Worm (Caenorhabditis elegans) whole organism, young adult: Measurements from ENCODE around the gene ZK632.11.

Source experiments
- B0336.3 ChIP-seq: fragments of 200-800 bp; sonication (Bioruptor generic); IDR thresholded peaks from 2 replicates; pipeline ENCODE4 v1.3.6; 2022; ENCODE audit warnings: missing genetic modification characterization, missing compliant biosample characterization
- C06A6.2 ChIP-seq: fragments of 200-800 bp; sonication (Bioruptor generic); conservative IDR thresholded peaks from 2 replicates; pipeline ENCODE4 v1.3.6; 2022; ENCODE audit warnings: missing genetic modification characterization, missing compliant biosample characterization
- F10E7.11 ChIP-seq: sonication (generic microtip); optimal IDR thresholded peaks from 2 replicates; lab custom pipeline; 2017; ENCODE audit warnings: mild to moderate bottlenecking, missing genetic modification characterization, moderate library complexity, missing compliant biosample characterization
- F22D6.2 ChIP-seq: sonication (generic microtip); optimal IDR thresholded peaks from 2 replicates; lab custom pipeline; 2016; ENCODE audit warnings: mild to moderate bottlenecking, missing genetic modification characterization, missing compliant biosample characterization
- F33H1.4 ChIP-seq: fragments of 200-800 bp; sonication (Bioruptor generic); IDR thresholded peaks from 2 replicates; pipeline ENCODE4 v1.3.6; 2022; ENCODE audit warnings: missing genetic modification reagents, missing genetic modification characterization, missing compliant biosample characterization
- K12H6.12 ChIP-seq: fragments of 200-800 bp; sonication (Bioruptor generic); optimal IDR thresholded peaks from 2 replicates; lab custom pipeline; 2018; ENCODE audit warnings: mild to moderate bottlenecking, missing genetic modification characterization, missing compliant biosample characterization
- T26A5.8 ChIP-seq: sonication (generic microtip); optimal IDR thresholded peaks from 2 replicates; lab custom pipeline; 2016; ENCODE audit warnings: missing genetic modification characterization, missing compliant biosample characterization
- Y53F4B.3 ChIP-seq: fragments of 200-800 bp; sonication (Bioruptor generic); IDR thresholded peaks from 2 replicates; pipeline ENCODE4 v1.3.6; 2022; ENCODE audit warnings: missing genetic modification reagents, missing genetic modification characterization, missing compliant biosample characterization
- Y95B8A.8 ChIP-seq: fragments of 200-800 bp; sonication (Bioruptor generic); IDR thresholded peaks from 2 replicates; pipeline ENCODE4 v1.3.6; 2022; ENCODE audit warnings: missing genetic modification reagents, missing genetic modification characterization, missing compliant biosample characterization
- ZK185.1 ChIP-seq: sonication (generic microtip); optimal IDR thresholded peaks from 2 replicates; lab custom pipeline; 2016; ENCODE audit warnings: mild to moderate bottlenecking, missing genetic modification characterization, missing compliant biosample characterization; ENCODE audit not compliant: poor library complexity, severe bottlenecking
- ama-1 ChIP-seq, 3 experiments: fragments of 150-350 bp in 1 of 3; sonication (generic microtip) in 2 of 3; optimal IDR thresholded peaks; 2 replicates each; lab custom pipeline; 2014 to 2018; ENCODE audit warnings: missing biosample characterization in 2 of 3, missing genetic modification characterization in 2 of 3, missing genetic modification reagents in 2 of 3
- athp-1 ChIP-seq: sonication (generic microtip); optimal IDR thresholded peaks from 2 replicates; lab custom pipeline; 2017; ENCODE audit warnings: mild to moderate bottlenecking, missing genetic modification characterization, missing compliant biosample characterization
- attf-3 ChIP-seq: fragments of 200-800 bp; sonication (Bioruptor generic); conservative IDR thresholded peaks from 2 replicates; pipeline ENCODE4 v1.3.6; 2022; ENCODE audit warnings: missing genetic modification reagents, missing genetic modification characterization, missing compliant biosample characterization
- attf-6 ChIP-seq: fragments of 200-800 bp; sonication (Bioruptor generic); IDR thresholded peaks from 2 replicates; pipeline ENCODE4 v1.3.6; 2022; ENCODE audit warnings: missing genetic modification reagents, missing genetic modification characterization, missing compliant biosample characterization
- bed-2 ChIP-seq: fragments of 200-800 bp; sonication (Bioruptor generic); IDR thresholded peaks from 2 replicates; pipeline ENCODE4 v1.3.6; 2022; ENCODE audit warnings: missing genetic modification reagents, missing genetic modification characterization, missing compliant biosample characterization
- ccch-3 ChIP-seq: fragments of 200-800 bp; sonication (Bioruptor generic); optimal IDR thresholded peaks from 2 replicates; lab custom pipeline; 2018; ENCODE audit warnings: mild to moderate bottlenecking, missing genetic modification characterization, missing compliant biosample characterization
- ceh-27 ChIP-seq: fragments of 200-800 bp; sonication (Bioruptor generic); optimal IDR thresholded peaks from 2 replicates; lab custom pipeline; 2018; ENCODE audit warnings: mild to moderate bottlenecking, missing genetic modification characterization, moderate library complexity, missing compliant biosample characterization
- ceh-91 ChIP-seq: fragments of 200-800 bp; sonication (Bioruptor generic); IDR thresholded peaks from 2 replicates; pipeline ENCODE4 v1.3.6; 2022; ENCODE audit warnings: missing genetic modification reagents, missing genetic modification characterization, missing compliant biosample characterization
- dox-1 ChIP-seq: fragments of 200-800 bp; sonication (Bioruptor generic); IDR thresholded peaks from 2 replicates; pipeline ENCODE4 v1.3.6; 2022; ENCODE audit warnings: missing genetic modification reagents, missing genetic modification characterization, missing compliant biosample characterization
- efl-1 ChIP-seq: fragments of 150-350 bp; optimal IDR thresholded peaks from 2 replicates; lab custom pipeline; 2014; ENCODE audit warnings: missing biosample characterization, missing genetic modification reagents, missing genetic modification characterization
- egl-18 ChIP-seq: fragments of 200-800 bp; sonication (Bioruptor generic); IDR thresholded peaks from 2 replicates; pipeline ENCODE4 v1.3.6; 2022; ENCODE audit warnings: missing genetic modification reagents, missing genetic modification characterization, missing compliant biosample characterization
- ekl-4 ChIP-seq: fragments of 200-800 bp; sonication (Bioruptor generic); IDR thresholded peaks from 2 replicates; pipeline ENCODE4 v1.3.6; 2022; ENCODE audit warnings: missing genetic modification reagents, missing genetic modification characterization, missing compliant biosample characterization
- hlh-26 ChIP-seq: fragments of 200-800 bp; sonication (Bioruptor generic); conservative IDR thresholded peaks from 2 replicates; pipeline ENCODE4 v1.3.6; 2022; ENCODE audit warnings: missing genetic modification reagents, missing genetic modification characterization, missing compliant biosample characterization
- hmg-1.2 ChIP-seq: fragments of 200-800 bp; sonication (Bioruptor generic); IDR thresholded peaks from 2 replicates; pipeline ENCODE4 v1.3.6; 2022; ENCODE audit warnings: missing genetic modification reagents, missing genetic modification characterization, missing compliant biosample characterization
- hsf-1 ChIP-seq: fragments of 200-800 bp; sonication (Bioruptor generic); IDR thresholded peaks from 2 replicates; pipeline ENCODE4 v1.3.6; 2022; ENCODE audit warnings: missing genetic modification reagents, missing genetic modification characterization, missing compliant biosample characterization
- let-607 ChIP-seq, 2 experiments: fragments of 200-800 bp in 1 of 2; sonication (Bioruptor generic) in 1 of 2; sonication (generic microtip) in 1 of 2; optimal IDR thresholded peaks; 2 replicates each; lab custom pipeline; 2016 to 2018; ENCODE audit warnings: mild to moderate bottlenecking in 2 of 2, missing compliant biosample characterization in 2 of 2, missing genetic modification characterization in 2 of 2, moderate library complexity in 2 of 2, missing genotype in 1 of 2
- lin-40 ChIP-seq: sonication (generic microtip); optimal IDR thresholded peaks from 2 replicates; lab custom pipeline; 2016; ENCODE audit warnings: missing genetic modification characterization, mild to moderate bottlenecking, missing compliant biosample characterization, missing genotype, missing genetic modification reagents
- lir-1 ChIP-seq: fragments of 200-800 bp; sonication (Bioruptor generic); conservative IDR thresholded peaks from 2 replicates; pipeline ENCODE4 v1.3.6; 2022; ENCODE audit warnings: missing genetic modification reagents, missing genetic modification characterization, missing compliant biosample characterization
- madf-3 ChIP-seq: fragments of 200-800 bp; sonication (Bioruptor generic); IDR thresholded peaks from 2 replicates; pipeline ENCODE4 v1.3.6; 2022; ENCODE audit warnings: missing genetic modification reagents, missing genetic modification characterization, missing compliant biosample characterization
- mes-4 ChIP-seq: sonication (generic microtip); optimal IDR thresholded peaks from 2 replicates; lab custom pipeline; 2016; ENCODE audit warnings: missing genotype, missing genetic modification characterization, missing compliant biosample characterization
- pbrm-1 ChIP-seq: fragments of 200-800 bp; sonication (Bioruptor generic); IDR thresholded peaks from 2 replicates; pipeline ENCODE4 v1.3.6; 2022; ENCODE audit warnings: missing genetic modification reagents, missing genetic modification characterization, missing compliant biosample characterization
- rec-8 ChIP-seq, 2 experiments: sonication (generic microtip); optimal IDR thresholded peaks; 2 replicates each; lab custom pipeline; 2016; ENCODE audit warnings: mild to moderate bottlenecking in 2 of 2, missing genetic modification characterization in 2 of 2, missing genetic modification reagents in 2 of 2, missing genotype in 2 of 2, missing biosample characterization in 1 of 2, missing compliant biosample characterization in 1 of 2, moderate library complexity in 1 of 2
- rpc-1 ChIP-seq, 2 experiments: fragments of 150-350 bp in 1 of 2; sonication (generic microtip) in 1 of 2; optimal IDR thresholded peaks; 2 replicates each; lab custom pipeline; 2014 to 2018; ENCODE audit warnings: missing biosample characterization in 1 of 2, missing genetic modification characterization in 1 of 2, missing genetic modification reagents in 1 of 2, missing genotype in 1 of 2
- snpc-1.1 ChIP-seq: sonication (generic microtip); optimal IDR thresholded peaks from 2 replicates; lab custom pipeline; 2017; ENCODE audit warnings: missing genetic modification characterization, mild to moderate bottlenecking, missing compliant biosample characterization, antibody characterized with exemption, moderate library complexity, missing genotype, missing genetic modification reagents; ENCODE audit not compliant: insufficient read depth
- snpc-3.4 ChIP-seq: sonication (generic microtip); optimal IDR thresholded peaks from 2 replicates; lab custom pipeline; 2017; ENCODE audit warnings: missing genetic modification characterization, mild to moderate bottlenecking, missing compliant biosample characterization, antibody characterized with exemption, moderate library complexity, missing genotype, missing genetic modification reagents
- somi-1 ChIP-seq: fragments of 200-800 bp; sonication (Bioruptor generic); optimal IDR thresholded peaks from 2 replicates; lab custom pipeline; 2018; ENCODE audit warnings: mild to moderate bottlenecking, missing genetic modification characterization, missing compliant biosample characterization
- tbx-9 ChIP-seq: sonication (generic microtip); optimal IDR thresholded peaks from 2 replicates; lab custom pipeline; 2016; ENCODE audit warnings: borderline replicate concordance, missing genetic modification characterization, inconsistent platforms, missing compliant biosample characterization
- zfh-2 ChIP-seq: fragments of 200-800 bp; sonication (Bioruptor generic); conservative IDR thresholded peaks from 2 replicates; pipeline ENCODE4 v1.3.6; 2022; ENCODE audit warnings: missing genetic modification reagents, missing genetic modification characterization, missing compliant biosample characterization
- ztf-25 ChIP-seq: fragments of 200-800 bp; sonication (Bioruptor generic); IDR thresholded peaks from 2 replicates; pipeline ENCODE4 v1.3.6; 2022; ENCODE audit warnings: missing genetic modification reagents, missing genetic modification characterization, missing compliant biosample characterization
- ztf-6 ChIP-seq: fragments of 200-800 bp; sonication (Bioruptor generic); IDR thresholded peaks from 2 replicates; pipeline ENCODE4 v1.3.6; 2022; ENCODE audit warnings: missing genetic modification reagents, missing genetic modification characterization, missing compliant biosample characterization

The ZK632.11 gene

DNA sequence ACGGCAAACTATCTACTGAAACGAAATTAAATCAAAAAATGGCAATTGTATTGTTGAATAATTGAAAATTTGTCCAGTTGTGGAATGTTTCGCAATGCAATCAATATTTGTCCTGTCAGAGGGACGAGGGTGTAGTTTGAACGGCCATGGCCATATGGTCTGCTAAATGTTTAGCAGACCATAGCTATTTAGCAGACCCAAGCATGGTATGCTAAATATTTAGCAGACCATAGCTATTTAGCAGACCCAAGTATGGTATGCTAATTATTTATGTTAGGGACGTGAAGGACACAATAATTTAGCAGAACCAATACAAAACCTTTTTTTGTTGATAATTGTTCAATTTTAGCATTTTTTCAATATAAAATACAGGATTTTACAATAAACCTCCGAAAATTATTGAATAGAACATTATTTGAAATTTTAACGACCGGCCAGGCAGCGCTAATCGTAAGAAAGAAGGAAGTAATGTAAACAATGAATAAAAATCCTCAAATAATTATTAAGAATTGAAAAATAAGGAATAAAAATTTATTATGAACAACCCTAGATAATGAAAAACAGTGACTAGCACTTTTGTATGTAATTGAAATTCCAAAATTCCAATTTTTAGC lies 22.6 kb upstream of the ZK632.11 start, which contains the start of gene riok-3 (continued):
- peak; percentile 40 for TF ChIP-seq ZK185.1
- TF ChIP-seq zfh-2 (GFP tag; lab: Robert Waterston, UW): no peak
- peak; percentile 44 for TF ChIP-seq somi-1 (GFP tag; lab: Kevin White, UChicago)
- TF ChIP-seq snpc-3.4: no peak
- TF ChIP-seq pbrm-1 (GFP tag; lab: Robert Waterston, UW): peak; percentile 49; the same call in 1 of the 2 replicates
- TF ChIP-seq lir-1 (GFP tag; lab: Robert Waterston, UW): no peak
- no peak for TF ChIP-seq ama-1 (optimal IDR thresholded peaks at IDR 0.05; lab: Kevin White, UChicago)
- no peak for TF ChIP-seq ama-1 (GFP tag; optimal IDR thresholded peaks at IDR 0.05; lab: Kevin White, UChicago)
- TF ChIP-seq hmg-1.2 (GFP tag; lab: Robert Waterston, UW): no peak
- 0 out of 2 replicates have a peak, but pooled peaks have one; percentile 7 for TF ChIP-seq attf-3 (GFP tag; lab: Robert Waterston, UW)
- TF ChIP-seq bed-2 (GFP tag; lab: Robert Waterston, UW): no peak
- no peak for TF ChIP-seq attf-6 (GFP tag; lab: Robert Waterston, UW)
- no peak for TF ChIP-seq T26A5.8 (tag; lab: Kevin White, UChicago)
- no peak for TF ChIP-seq ceh-27 (GFP tag; lab: Kevin White, UChicago)
- TF ChIP-seq ztf-25 (GFP tag; lab: Robert Waterston, UW): no peak
- TF ChIP-seq madf-3 (GFP tag; lab: Robert Waterston, UW): no peak
- no peak for TF ChIP-seq rpc-1 (optimal IDR thresholded peaks at IDR 0.05; lab: Kevin White, UChicago)
- no peak for TF ChIP-seq rpc-1 (tag; optimal IDR thresholded peaks at IDR 0.05; lab: Kevin White, UChicago)
- no peak for TF ChIP-seq ccch-3 (GFP tag; lab: Kevin White, UChicago)
- no peak for TF ChIP-seq mes-4 (tag; lab: Kevin White, UChicago)
- peak; percentile 11 for TF ChIP-seq lin-40 (tag; lab: Kevin White, UChicago)
- no peak for TF ChIP-seq ztf-6 (GFP tag; lab: Robert Waterston, UW)
- TF ChIP-seq C06A6.2 (GFP tag; lab: Robert Waterston, UW): 0 out of 2 replicates have a peak, but pooled peaks have one; percentile 18
- no peak for TF ChIP-seq F10E7.11 (tag; lab: Kevin White, UChicago)
- TF ChIP-seq let-607 (tag; optimal IDR thresholded peaks at IDR 0.05; lab: Kevin White, UChicago): peak in 1 of 2 experiments; percentile 2
- TF ChIP-seq tbx-9 (tag; lab: Kevin White, UChicago): no peak
- TF ChIP-seq F33H1.4 (GFP tag; lab: Robert Waterston, UW): no peak
- TF ChIP-seq F22D6.2 (tag; lab: Kevin White, UChicago): no peak
- peak; percentile 33; the same call in 1 of the 2 replicates for TF ChIP-seq dox-1
- no peak for TF ChIP-seq athp-1
- no peak for TF ChIP-seq hlh-26 (GFP tag; lab: Robert Waterston, UW)
- no peak for TF ChIP-seq efl-1 (GFP tag; lab: Kevin White, UChicago)
- no peak for TF ChIP-seq ceh-91 (GFP tag; lab: Robert Waterston, UW)
- no peak for TF ChIP-seq B0336.3 (GFP tag; lab: Robert Waterston, UW)
- TF ChIP-seq K12H6.12: no peak
- TF ChIP-seq rec-8 (tag; optimal IDR thresholded peaks at IDR 0.05; lab: Kevin White, UChicago): no peak
- peak; percentile 40; the same call in 1 of the 2 replicates for TF ChIP-seq Y95B8A.8 (GFP tag; lab: Robert Waterston, UW)
- no peak for TF ChIP-seq egl-18 (GFP tag; lab: Robert Waterston, UW)
- TF ChIP-seq ekl-4: peak; percentile 50
- TF ChIP-seq Y53F4B.3 (GFP tag; lab: Robert Waterston, UW): no peak
- TF ChIP-seq snpc-1.1 (tag; lab: Kevin White, UChicago): no peak
- TF ChIP-seq hsf-1: no peak
